Worm (Caenorhabditis elegans) whole organism, mixed stage, embryonic: Measurements from ENCODE around the gene F35E12.10.

Source experiments
- bed-3 ChIP-seq: fragments of 200-800 bp; sonication (Bioruptor generic); optimal IDR thresholded peaks from 3 replicates; lab custom pipeline; 2018; ENCODE audit warnings: mild to moderate bottlenecking, missing genetic modification characterization, moderate library complexity, missing compliant biosample characterization
- drap-1 ChIP-seq: fragments of 200-800 bp; sonication (Bioruptor generic); optimal IDR thresholded peaks from 3 replicates; lab custom pipeline; 2018; ENCODE audit warnings: mild to moderate bottlenecking, missing genetic modification characterization, missing compliant biosample characterization
- lin-13 ChIP-seq: fragments of 150-350 bp; optimal IDR thresholded peaks from 2 replicates; lab custom pipeline; 2014; ENCODE audit warnings: missing biosample characterization, missing genetic modification characterization
- mls-2 ChIP-seq: sonication (generic microtip); optimal IDR thresholded peaks from 2 replicates; lab custom pipeline; 2016; ENCODE audit warnings: mild to moderate bottlenecking, missing genetic modification characterization, moderate library complexity, missing compliant biosample characterization
- nhr-237 ChIP-seq: fragments of 150-350 bp; optimal IDR thresholded peaks from 2 replicates; lab custom pipeline; 2014; ENCODE audit warnings: missing biosample characterization, missing genetic modification characterization

- no peak for TF ChIP-seq nhr-237 (tag; lab: Kevin White, UChicago)
- TF ChIP-seq bed-3 (GFP tag; lab: Kevin White, UChicago) = no peak
- TF ChIP-seq mls-2 = no peak
- TF ChIP-seq drap-1 (GFP tag; lab: Kevin White, UChicago) = no peak
- TF ChIP-seq lin-13 = no peak
Observed at ce11 chrV:13790557-13790956, 42.0 kb upstream of the F35E12.10 start.
